Fruit fly (Drosophila melanogaster) whole organism, embryonic: ENCODE results near the gene TfIIA-S.
A peak's percentile ranks its signal among the peaks of the same experiment; 100 is the strongest.

Source experiments
- B-H2 ChIP-seq: fragments of 200-800 bp; sonication (Bioruptor generic); optimal IDR thresholded peaks from 2 replicates; lab custom pipeline; 2018; ENCODE audit warnings: missing biosample characterization, mild to moderate bottlenecking, missing genetic modification characterization
- CG10267 ChIP-seq: fragments of 200-800 bp; sonication (Bioruptor generic); optimal IDR thresholded peaks from 2 replicates; lab custom pipeline; 2018; ENCODE audit warnings: missing biosample characterization, mild to moderate bottlenecking, missing genetic modification characterization, moderate library complexity
- CG12155 ChIP-seq: fragments of 200-800 bp; sonication (Bioruptor generic); optimal IDR thresholded peaks from 3 replicates; lab custom pipeline; 2016; ENCODE audit warnings: missing biosample characterization, missing genetic modification characterization
- CG12299 ChIP-seq: fragments of 200-800 bp; sonication (Bioruptor generic); optimal IDR thresholded peaks from 2 replicates; lab custom pipeline; 2018; ENCODE audit warnings: missing biosample characterization, mild to moderate bottlenecking, missing genetic modification characterization
- CG12942 ChIP-seq: fragments of 200-800 bp; sonication (Bioruptor generic); optimal IDR thresholded peaks from 3 replicates; lab custom pipeline; 2016; ENCODE audit warnings: missing biosample characterization, missing genetic modification characterization
- CG13624 ChIP-seq: fragments of 200-800 bp; sonication (Bioruptor generic); optimal IDR thresholded peaks from 2 replicates; lab custom pipeline; 2016; ENCODE audit warnings: missing biosample characterization, missing genetic modification characterization
- CG16815 ChIP-seq: fragments of 200-800 bp; sonication (Bioruptor generic); optimal IDR thresholded peaks from 3 replicates; lab custom pipeline; 2017; ENCODE audit warnings: missing biosample characterization, mild to moderate bottlenecking, missing genetic modification characterization
- CG17359 ChIP-seq: fragments of 200-800 bp; sonication (Bioruptor generic); optimal IDR thresholded peaks from 3 replicates; lab custom pipeline; 2018; ENCODE audit warnings: missing biosample characterization, mild to moderate bottlenecking, missing genetic modification characterization, moderate library complexity
- CG17612 ChIP-seq: fragments of 200-800 bp; sonication (Bioruptor generic); IDR thresholded peaks from 2 replicates; pipeline ENCODE4 v1.3.6; 2022; ENCODE audit warnings: missing biosample characterization, missing genetic modification characterization
- CG17912 ChIP-seq: fragments of 200-800 bp; sonication (Bioruptor generic); optimal IDR thresholded peaks from 2 replicates; lab custom pipeline; 2018; ENCODE audit warnings: missing biosample characterization, mild to moderate bottlenecking, missing genetic modification characterization
- CG31365 ChIP-seq: fragments of 200-800 bp; sonication (Bioruptor generic); optimal IDR thresholded peaks from 2 replicates; lab custom pipeline; 2018; ENCODE audit warnings: missing biosample characterization, mild to moderate bottlenecking, missing genetic modification characterization
- CG31441 ChIP-seq: fragments of 200-800 bp; sonication (Bioruptor generic); IDR thresholded peaks from 2 replicates; pipeline ENCODE4 v1.3.6; 2022; ENCODE audit warnings: missing biosample characterization, missing genetic modification characterization
- CG32532 ChIP-seq: fragments of 200-800 bp; sonication (Bioruptor generic); IDR thresholded peaks from 2 replicates; pipeline ENCODE4 v1.3.6; 2022; ENCODE audit warnings: missing biosample characterization, missing genetic modification characterization
- CG34224 ChIP-seq: fragments of 200-800 bp; sonication (Bioruptor generic); IDR thresholded peaks from 3 replicates; pipeline ENCODE4 v1.3.6; 2022; ENCODE audit warnings: missing biosample characterization, missing genetic modification characterization; ENCODE audit not compliant: partially characterized antibody
- CG3838 ChIP-seq: fragments of 200-800 bp; sonication (Bioruptor generic); optimal IDR thresholded peaks from 3 replicates; lab custom pipeline; 2016; ENCODE audit warnings: missing biosample characterization, missing genetic modification characterization
- CG43689 ChIP-seq: fragments of 200-800 bp; sonication (Bioruptor generic); IDR thresholded peaks from 2 replicates; pipeline ENCODE4 v1.3.6; 2022; ENCODE audit warnings: missing biosample characterization, missing genetic modification characterization
- CG8924 ChIP-seq: fragments of 200-800 bp; optimal IDR thresholded peaks from 3 replicates; lab custom pipeline; 2019; ENCODE audit warnings: missing biosample characterization, mild to moderate bottlenecking, missing genetic modification characterization, moderate library complexity
- CoRest ChIP-seq: fragments of 200-800 bp; sonication (Bioruptor generic); optimal IDR thresholded peaks from 3 replicates; lab custom pipeline; 2018; ENCODE audit warnings: missing biosample characterization, mild to moderate bottlenecking, missing genetic modification characterization, moderate library complexity
- CrebB ChIP-seq: fragments of 200-800 bp; sonication (Bioruptor generic); optimal IDR thresholded peaks from 3 replicates; lab custom pipeline; 2018; ENCODE audit warnings: missing biosample characterization, mild to moderate bottlenecking, missing genetic modification characterization
- Dad ChIP-seq: fragments of 200-800 bp; sonication (Bioruptor generic); optimal IDR thresholded peaks from 3 replicates; lab custom pipeline; 2016; ENCODE audit warnings: missing biosample characterization, missing genetic modification characterization
- Doc3 ChIP-seq: fragments of 200-800 bp; sonication (Bioruptor generic); IDR thresholded peaks from 3 replicates; pipeline ENCODE4 v1.3.6; 2022; ENCODE audit warnings: missing biosample characterization, missing genetic modification characterization; ENCODE audit not compliant: partially characterized antibody
- Drgx ChIP-seq: fragments of 200-800 bp; sonication (Bioruptor generic); IDR thresholded peaks from 2 replicates; pipeline ENCODE4 v1.3.6; 2022; ENCODE audit warnings: missing biosample characterization, missing genetic modification characterization
- Fer3 ChIP-seq: fragments of 200-800 bp; sonication (Bioruptor generic); optimal IDR thresholded peaks from 2 replicates; lab custom pipeline; 2018; ENCODE audit warnings: missing biosample characterization, mild to moderate bottlenecking, missing genetic modification characterization, moderate library complexity
- HmgZ ChIP-seq: fragments of 200-800 bp; sonication (Bioruptor generic); optimal IDR thresholded peaks from 2 replicates; lab custom pipeline; 2018; ENCODE audit warnings: missing biosample characterization, mild to moderate bottlenecking, missing genetic modification characterization
- MBD-R2 ChIP-seq: fragments of 200-800 bp; sonication (Bioruptor generic); IDR thresholded peaks from 2 replicates; pipeline ENCODE4 v1.3.6; 2022; ENCODE audit warnings: missing biosample characterization, missing genetic modification characterization
- Nf-YC ChIP-seq: fragments of 200-800 bp; optimal IDR thresholded peaks from 3 replicates; lab custom pipeline; 2019; ENCODE audit warnings: missing biosample characterization, mild to moderate bottlenecking, missing genetic modification characterization, moderate library complexity
- Pdp1 ChIP-seq, 2 experiments: fragments of 200-800 bp; sonication (Bioruptor generic); optimal IDR thresholded peaks; 3 replicates each; lab custom pipeline; 2016; ENCODE audit warnings: missing biosample characterization in 2 of 2, missing genetic modification characterization in 2 of 2, mild to moderate bottlenecking in 1 of 2, moderate library complexity in 1 of 2
- Spps ChIP-seq: fragments of 200-800 bp; sonication (Bioruptor generic); optimal IDR thresholded peaks from 2 replicates; lab custom pipeline; 2018; ENCODE audit warnings: missing biosample characterization, mild to moderate bottlenecking, missing genetic modification characterization
- Sry-δ ChIP-seq: fragments of 200-800 bp; sonication (Bioruptor generic); optimal IDR thresholded peaks from 2 replicates; lab custom pipeline; 2016; ENCODE audit warnings: missing biosample characterization, missing genetic modification characterization
- Usf ChIP-seq: fragments of 200-800 bp; sonication (Bioruptor generic); optimal IDR thresholded peaks from 2 replicates; lab custom pipeline; 2017; ENCODE audit warnings: missing genotype, missing biosample characterization, missing genetic modification characterization
- Xbp1 ChIP-seq: fragments of 200-800 bp; sonication (Bioruptor generic); optimal IDR thresholded peaks from 3 replicates; lab custom pipeline; 2016; ENCODE audit warnings: missing biosample characterization, mild to moderate bottlenecking, missing genetic modification characterization
- ara ChIP-seq: fragments of 200-800 bp; sonication (Bioruptor generic); IDR thresholded peaks from 2 replicates; pipeline ENCODE4 v1.3.6; 2022; ENCODE audit warnings: missing biosample characterization, missing genetic modification characterization
- bbx ChIP-seq: fragments of 200-800 bp; sonication (Bioruptor generic); IDR thresholded peaks from 2 replicates; pipeline ENCODE4 v1.3.6; 2022; ENCODE audit warnings: missing biosample characterization, missing genetic modification characterization; ENCODE audit not compliant: partially characterized antibody
- eve ChIP-seq, 2 experiments: fragments of >200 bp; optimal IDR thresholded peaks; 2 replicates each; lab custom pipeline; 2017; ENCODE audit warnings: missing biosample characterization in 2 of 2, missing genetic modification characterization in 2 of 2
- fd64A ChIP-seq: fragments of 200-800 bp; sonication (Bioruptor generic); optimal IDR thresholded peaks from 3 replicates; lab custom pipeline; 2018; ENCODE audit warnings: missing biosample characterization, mild to moderate bottlenecking, missing genetic modification characterization
- gce ChIP-seq: fragments of 200-800 bp; sonication (Bioruptor generic); IDR thresholded peaks from 3 replicates; pipeline ENCODE4 v1.3.6; 2022; ENCODE audit warnings: missing biosample characterization, missing genetic modification characterization
- gro ChIP-seq: fragments of 200-800 bp; sonication (Bioruptor generic); optimal IDR thresholded peaks from 2 replicates; lab custom pipeline; 2016; ENCODE audit warnings: missing biosample characterization, missing genetic modification characterization
- gsb-n ChIP-seq: fragments of 200-800 bp; sonication (Bioruptor generic); optimal IDR thresholded peaks from 3 replicates; lab custom pipeline; 2018; ENCODE audit warnings: missing biosample characterization, mild to moderate bottlenecking, missing genetic modification characterization
- ham ChIP-seq: fragments of 200-800 bp; sonication (Bioruptor generic); IDR thresholded peaks from 2 replicates; pipeline ENCODE4 v1.3.6; 2022; ENCODE audit warnings: missing biosample characterization, missing genetic modification characterization
- hkb ChIP-seq, 2 experiments: fragments of 200-800 bp in 1 of 2; fragments of >200 bp in 1 of 2; sonication (Bioruptor generic) in 1 of 2; IDR thresholded peaks in 1 of 2; optimal IDR thresholded peaks in 1 of 2; 2 replicates each; pipeline versions ENCODE4 v1.3.6 to Lab custom; 2017 to 2022; ENCODE audit warnings: missing biosample characterization in 1 of 2, missing genetic modification characterization in 1 of 2
- nmo ChIP-seq: fragments of 200-800 bp; sonication (Bioruptor generic); optimal IDR thresholded peaks from 2 replicates; lab custom pipeline; 2018; ENCODE audit warnings: missing biosample characterization, mild to moderate bottlenecking, missing genetic modification characterization, moderate library complexity
- phol ChIP-seq: fragments of 200-800 bp; sonication (Bioruptor generic); optimal IDR thresholded peaks from 3 replicates; lab custom pipeline; 2018; ENCODE audit warnings: missing biosample characterization, mild to moderate bottlenecking, missing genetic modification characterization, moderate library complexity
- sna ChIP-seq: fragments of 200-800 bp; sonication (Bioruptor generic); IDR thresholded peaks from 2 replicates; pipeline ENCODE4 v1.3.6; 2022; ENCODE audit warnings: missing biosample characterization, missing genetic modification characterization; ENCODE audit not compliant: partially characterized antibody
- stwl ChIP-seq: fragments of 200-800 bp; sonication (Bioruptor generic); optimal IDR thresholded peaks from 3 replicates; lab custom pipeline; 2018; ENCODE audit warnings: missing biosample characterization, mild to moderate bottlenecking, missing genetic modification characterization, moderate library complexity
- tll ChIP-seq, 2 experiments: fragments of 200-800 bp in 1 of 2; fragments of >200 bp in 1 of 2; sonication (Bioruptor generic) in 1 of 2; optimal IDR thresholded peaks; 2 replicates each; lab custom pipeline; 2017 to 2019; ENCODE audit warnings: missing biosample characterization in 2 of 2, missing genetic modification characterization in 2 of 2, mild to moderate bottlenecking in 1 of 2, moderate library complexity in 1 of 2
- trem ChIP-seq: fragments of 200-800 bp; optimal IDR thresholded peaks from 3 replicates; lab custom pipeline; 2019; ENCODE audit warnings: missing biosample characterization, mild to moderate bottlenecking, missing genetic modification characterization, moderate library complexity
- unc-4 ChIP-seq: fragments of 200-800 bp; sonication (Bioruptor generic); IDR thresholded peaks from 2 replicates; pipeline ENCODE4 v1.3.6; 2022; ENCODE audit warnings: missing biosample characterization, missing genetic modification characterization; ENCODE audit not compliant: partially characterized antibody
- wor ChIP-seq: fragments of 200-800 bp; sonication (Bioruptor generic); IDR thresholded peaks from 2 replicates; pipeline ENCODE4 v1.3.6; 2022; ENCODE audit warnings: missing biosample characterization, missing genetic modification characterization

TfIIA-S gene

dm6 chr3R:23931095-23931728 is 40.4 kb upstream of the TfIIA-S start, which contains the start of the genes Rpt2 and CG13599 (continued):
- TF ChIP-seq Fer3 (tag; lab: Kevin White, UChicago) (no peak), Doc3 (GFP tag; lab: Robert Waterston, UW) (peak; percentile 40; the same call in 1 of the 3 replicates), CG17612 (no peak), CoRest (peak; percentile 41), CG12155 (peak; percentile 14), B-H2 (GFP tag; lab: Kevin White, UChicago) (peak; percentile 57), CG31441 (GFP tag; lab: Robert Waterston, UW) (peak; percentile 78), stwl (tag; lab: Kevin White, UChicago) (peak; percentile 72), wor (GFP tag; lab: Robert Waterston, UW) (no peak), Drgx (no peak), trem (tag; lab: Kevin White, UChicago) (peak; percentile 85), gro (GFP tag; lab: Kevin White, UChicago) (peak; percentile 52), Xbp1 (peak; percentile 22), CG10267 (peak; percentile 69), Spps (peak; percentile 14), eve (GFP tag; optimal IDR thresholded peaks at IDR 0.05; lab: Kevin White, UChicago) (no peak), CG12299 (peak; percentile 41), CG8924 (tag; lab: Kevin White, UChicago) (peak; percentile 26), tll (GFP tag; optimal IDR thresholded peaks at IDR 0.05; lab: Kevin White, UChicago) (peak in 1 of 2 experiments; percentile 60), gsb-n (tag; lab: Kevin White, UChicago) (no peak), Pdp1 (GFP tag; optimal IDR thresholded peaks at IDR 0.05; lab: Kevin White, UChicago) (peak in 1 of 2 experiments; percentile 13), CG13624 (peak; percentile 47), bbx (GFP tag; lab: Robert Waterston, UW) (peak; percentile 52; the same call in 1 of the 2 replicates), Dad (GFP tag; lab: Kevin White, UChicago) (no peak), phol (tag; lab: Kevin White, UChicago) (peak; percentile 58), CG12942 (peak; percentile 13), CG17912 (GFP tag; lab: Kevin White, UChicago) (no peak)

DNA sequence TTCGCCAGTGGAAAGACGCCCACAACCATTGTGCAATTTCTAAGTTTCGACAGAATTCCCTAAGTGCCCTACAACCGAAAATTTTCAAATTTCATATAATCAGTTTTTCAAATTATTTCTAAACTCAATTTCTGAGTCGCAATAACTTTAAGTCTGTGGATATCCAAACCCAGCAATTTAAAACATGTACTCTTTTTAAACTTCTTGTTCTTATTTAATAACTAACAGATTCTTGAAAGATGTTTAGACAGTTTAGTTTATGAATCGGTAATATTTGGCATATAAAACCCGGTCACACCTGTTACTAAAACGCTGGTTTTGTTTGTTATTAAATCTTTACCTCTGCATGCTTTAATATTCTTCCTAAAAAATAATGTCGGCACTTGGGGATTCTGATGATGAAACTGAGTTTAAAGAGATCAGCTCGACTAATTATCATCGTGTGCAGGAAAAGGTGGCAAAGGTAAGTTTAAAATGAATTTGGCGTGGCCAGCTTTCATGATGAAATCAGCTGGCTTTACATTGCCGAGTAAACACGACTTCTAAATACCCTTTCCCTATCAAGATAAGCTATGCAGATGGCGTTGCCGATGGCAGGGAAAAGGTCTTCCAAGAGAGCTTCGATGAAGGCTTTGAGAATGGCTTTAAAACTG is 38.2 kb upstream of the TfIIA-S start, which contains the start of the genes CG43998, CG43999 and CG31142:
Gene CG43998, minus strand, starts transcription at position 51 of the 653 bp plus-strand sequence.
Gene CG43999, minus strand, starts transcription at position 51 of the 653 bp plus-strand sequence.
Gene CG31142, plus strand, starts transcription at position 294 of the 653 bp plus-strand sequence.
- TF ChIP-seq gce (GFP tag; lab: Robert Waterston, UW) (no peak), Sry-δ (GFP tag; lab: Kevin White, UChicago) (peak; percentile 15), MBD-R2 (GFP tag; lab: Robert Waterston, UW) (peak; percentile 77), CG3838 (GFP tag; lab: Kevin White, UChicago) (no peak), CG17359 (tag; lab: Kevin White, UChicago) (no peak), unc-4 (GFP tag; lab: Robert Waterston, UW) (0 out of 2 replicates have a peak, but pooled peaks have one; percentile 19), Nf-YC (tag; lab: Kevin White, UChicago) (peak; percentile 13), ham (GFP tag; lab: Robert Waterston, UW) (no peak), CrebB (tag; lab: Kevin White, UChicago) (no peak), HmgZ (tag; lab: Kevin White, UChicago) (peak; percentile 35), Usf (GFP tag; lab: Kevin White, UChicago) (no peak), ara (GFP tag; lab: Robert Waterston, UW) (no peak), CG34224 (GFP tag; lab: Robert Waterston, UW) (no peak), CG31365 (tag; lab: Kevin White, UChicago) (no peak), CG32532 (no peak), CG31441 (GFP tag; lab: Robert Waterston, UW) (no peak), sna (GFP tag; lab: Robert Waterston, UW) (no peak), CG16815 (no peak), nmo (GFP tag; lab: Kevin White, UChicago) (peak; percentile 19), CG43689 (no peak), fd64A (no peak), hkb (optimal IDR thresholded peaks at IDR 0.05; lab: Kevin White, UChicago) (no peak), hkb (GFP tag; IDR thresholded peaks at IDR 0.05; lab: Robert Waterston, UW) (no peak)
